Worm (Caenorhabditis elegans) whole organism, young adult: ENCODE results near the gene F35D2.1.
A peak's percentile ranks its signal among the peaks of the same experiment; 100 is the strongest.

ENCODE experiments used
- B0035.1 ChIP-seq: sonication (generic microtip); optimal IDR thresholded peaks from 2 replicates; lab custom pipeline; 2016; ENCODE audit warnings: missing genetic modification characterization, mild to moderate bottlenecking, missing compliant biosample characterization, missing genotype, missing genetic modification reagents
- C06A6.2 ChIP-seq: fragments of 200-800 bp; sonication (Bioruptor generic); conservative IDR thresholded peaks from 2 replicates; pipeline ENCODE4 v1.3.6; 2022; ENCODE audit warnings: missing genetic modification characterization, missing compliant biosample characterization
- F22D6.2 ChIP-seq: sonication (generic microtip); optimal IDR thresholded peaks from 2 replicates; lab custom pipeline; 2016; ENCODE audit warnings: mild to moderate bottlenecking, missing genetic modification characterization, missing compliant biosample characterization
- F39B2.1 ChIP-seq: fragments of 200-800 bp; sonication (Bioruptor generic); IDR thresholded peaks from 2 replicates; pipeline ENCODE4 v1.3.6; 2022; ENCODE audit warnings: missing genetic modification reagents, missing genetic modification characterization, missing compliant biosample characterization
- F52B5.7 ChIP-seq: sonication (generic microtip); optimal IDR thresholded peaks from 2 replicates; lab custom pipeline; 2016; ENCODE audit warnings: mild to moderate bottlenecking, missing genetic modification characterization, missing compliant biosample characterization
- F55B11.4 ChIP-seq: sonication (generic microtip); optimal IDR thresholded peaks from 2 replicates; lab custom pipeline; 2016; ENCODE audit warnings: missing compliant biosample characterization, missing genetic modification characterization, borderline replicate concordance; ENCODE audit not compliant: insufficient read depth
- F57C9.4 ChIP-seq: sonication (generic microtip); optimal IDR thresholded peaks from 2 replicates; lab custom pipeline; 2017; ENCODE audit warnings: mild to moderate bottlenecking, missing genetic modification characterization, missing compliant biosample characterization
- K12H6.12 ChIP-seq: fragments of 200-800 bp; sonication (Bioruptor generic); optimal IDR thresholded peaks from 2 replicates; lab custom pipeline; 2018; ENCODE audit warnings: mild to moderate bottlenecking, missing genetic modification characterization, missing compliant biosample characterization
- Y53G8AR.9 ChIP-seq: fragments of 200-800 bp; sonication (Bioruptor generic); conservative IDR thresholded peaks from 2 replicates; pipeline ENCODE4 v1.3.6; 2022; ENCODE audit warnings: missing genetic modification reagents, missing genetic modification characterization, missing compliant biosample characterization
- Y56A3A.18 ChIP-seq: fragments of 200-800 bp; sonication (Bioruptor generic); IDR thresholded peaks from 2 replicates; pipeline ENCODE4 v1.3.6; 2022; ENCODE audit warnings: missing genetic modification reagents, missing genetic modification characterization, missing compliant biosample characterization
- ZK185.1 ChIP-seq: sonication (generic microtip); optimal IDR thresholded peaks from 2 replicates; lab custom pipeline; 2016; ENCODE audit warnings: mild to moderate bottlenecking, missing genetic modification characterization, missing compliant biosample characterization; ENCODE audit not compliant: poor library complexity, severe bottlenecking
- ama-1 ChIP-seq, 3 experiments: fragments of 150-350 bp in 1 of 3; sonication (generic microtip) in 2 of 3; optimal IDR thresholded peaks; 2 replicates each; lab custom pipeline; 2014 to 2018; ENCODE audit warnings: missing biosample characterization in 2 of 3, missing genetic modification characterization in 2 of 3, missing genetic modification reagents in 2 of 3
- atf-7 ChIP-seq: sonication (generic microtip); optimal IDR thresholded peaks from 2 replicates; lab custom pipeline; 2017; ENCODE audit warnings: mild to moderate bottlenecking, missing genetic modification characterization, missing compliant biosample characterization
- athp-1 ChIP-seq: sonication (generic microtip); optimal IDR thresholded peaks from 2 replicates; lab custom pipeline; 2017; ENCODE audit warnings: mild to moderate bottlenecking, missing genetic modification characterization, missing compliant biosample characterization
- bed-1 ChIP-seq: fragments of 200-800 bp; sonication (Bioruptor generic); IDR thresholded peaks from 2 replicates; pipeline ENCODE4 v1.3.6; 2022; ENCODE audit warnings: missing genetic modification reagents, missing genetic modification characterization, missing compliant biosample characterization
- ccch-3 ChIP-seq: fragments of 200-800 bp; sonication (Bioruptor generic); optimal IDR thresholded peaks from 2 replicates; lab custom pipeline; 2018; ENCODE audit warnings: mild to moderate bottlenecking, missing genetic modification characterization, missing compliant biosample characterization
- dox-1 ChIP-seq: fragments of 200-800 bp; sonication (Bioruptor generic); IDR thresholded peaks from 2 replicates; pipeline ENCODE4 v1.3.6; 2022; ENCODE audit warnings: missing genetic modification reagents, missing genetic modification characterization, missing compliant biosample characterization
- egl-44 ChIP-seq: fragments of 200-800 bp; sonication (Bioruptor generic); IDR thresholded peaks from 2 replicates; pipeline ENCODE4 v1.3.6; 2022; ENCODE audit warnings: missing genetic modification reagents, missing genetic modification characterization, missing compliant biosample characterization
- egrh-3 ChIP-seq: fragments of 200-800 bp; sonication (Bioruptor generic); IDR thresholded peaks from 2 replicates; pipeline ENCODE4 v1.3.6; 2022; ENCODE audit warnings: missing genetic modification reagents, missing genetic modification characterization, missing compliant biosample characterization
- ekl-4 ChIP-seq: fragments of 200-800 bp; sonication (Bioruptor generic); IDR thresholded peaks from 2 replicates; pipeline ENCODE4 v1.3.6; 2022; ENCODE audit warnings: missing genetic modification reagents, missing genetic modification characterization, missing compliant biosample characterization
- him-1 ChIP-seq: sonication (generic microtip); optimal IDR thresholded peaks from 2 replicates; lab custom pipeline; 2016; ENCODE audit warnings: missing genotype, missing genetic modification reagents, missing genetic modification characterization, missing compliant biosample characterization
- lin-26 ChIP-seq: fragments of 200-800 bp; sonication (Bioruptor generic); IDR thresholded peaks from 2 replicates; pipeline ENCODE4 v1.3.6; 2022; ENCODE audit warnings: missing genetic modification reagents, missing genetic modification characterization, missing compliant biosample characterization
- lin-35 ChIP-seq, 3 experiments: fragments of 150-350 bp in 2 of 3; sonication (generic microtip) in 1 of 3; optimal IDR thresholded peaks; 2 replicates each; lab custom pipeline; 2014 to 2018; ENCODE audit warnings: missing biosample characterization in 3 of 3, missing genetic modification characterization in 3 of 3, missing genetic modification reagents in 3 of 3
- lsl-1 ChIP-seq: fragments of 200-800 bp; sonication (Bioruptor generic); optimal IDR thresholded peaks from 2 replicates; lab custom pipeline; 2018; ENCODE audit warnings: mild to moderate bottlenecking, missing genetic modification characterization, moderate library complexity, missing compliant biosample characterization
- lsy-27 ChIP-seq: sonication (generic microtip); optimal IDR thresholded peaks from 2 replicates; lab custom pipeline; 2017; ENCODE audit warnings: missing genetic modification characterization, mild to moderate bottlenecking, missing compliant biosample characterization, antibody characterized with exemption, missing genotype, borderline replicate concordance; ENCODE audit not compliant: insufficient read depth
- madf-6 ChIP-seq: fragments of 200-800 bp; sonication (Bioruptor generic); IDR thresholded peaks from 2 replicates; pipeline ENCODE4 v1.3.6; 2022; ENCODE audit warnings: missing genetic modification reagents, missing genetic modification characterization, missing compliant biosample characterization
- madf-8 ChIP-seq: fragments of 200-800 bp; sonication (Bioruptor generic); conservative IDR thresholded peaks from 2 replicates; pipeline ENCODE4 v1.3.6; 2022; ENCODE audit warnings: missing genetic modification reagents, missing genetic modification characterization, missing compliant biosample characterization
- mcd-1 ChIP-seq: fragments of 200-800 bp; sonication (Bioruptor generic); IDR thresholded peaks from 2 replicates; pipeline ENCODE4 v1.3.6; 2022; ENCODE audit warnings: missing genetic modification reagents, missing genetic modification characterization, missing compliant biosample characterization
- mel-28 ChIP-seq: sonication (generic microtip); optimal IDR thresholded peaks from 2 replicates; lab custom pipeline; 2016; ENCODE audit warnings: borderline replicate concordance, mild to moderate bottlenecking, missing genetic modification characterization, missing compliant biosample characterization
- mes-4 ChIP-seq: sonication (generic microtip); optimal IDR thresholded peaks from 2 replicates; lab custom pipeline; 2016; ENCODE audit warnings: missing genotype, missing genetic modification characterization, missing compliant biosample characterization
- nfya-1 ChIP-seq: sonication (generic microtip); optimal IDR thresholded peaks from 2 replicates; lab custom pipeline; 2017; ENCODE audit warnings: antibody characterized with exemption, missing compliant biosample characterization, missing genetic modification characterization, borderline replicate concordance; ENCODE audit not compliant: insufficient read depth
- nhr-120 ChIP-seq: fragments of 200-800 bp; sonication (Bioruptor generic); IDR thresholded peaks from 2 replicates; pipeline ENCODE4 v1.3.6; 2022; ENCODE audit warnings: missing genetic modification characterization, missing compliant biosample characterization
- pbrm-1 ChIP-seq: fragments of 200-800 bp; sonication (Bioruptor generic); IDR thresholded peaks from 2 replicates; pipeline ENCODE4 v1.3.6; 2022; ENCODE audit warnings: missing genetic modification reagents, missing genetic modification characterization, missing compliant biosample characterization
- rec-8 ChIP-seq, 2 experiments: sonication (generic microtip); optimal IDR thresholded peaks; 2 replicates each; lab custom pipeline; 2016; ENCODE audit warnings: mild to moderate bottlenecking in 2 of 2, missing genetic modification characterization in 2 of 2, missing genetic modification reagents in 2 of 2, missing genotype in 2 of 2, missing biosample characterization in 1 of 2, missing compliant biosample characterization in 1 of 2, moderate library complexity in 1 of 2
- snpc-1.1 ChIP-seq: sonication (generic microtip); optimal IDR thresholded peaks from 2 replicates; lab custom pipeline; 2017; ENCODE audit warnings: missing genetic modification characterization, mild to moderate bottlenecking, missing compliant biosample characterization, antibody characterized with exemption, moderate library complexity, missing genotype, missing genetic modification reagents; ENCODE audit not compliant: insufficient read depth
- snpc-4 ChIP-seq, 5 experiments: fragments of 150-350 bp in 1 of 5; sonication (generic microtip) in 4 of 5; optimal IDR thresholded peaks; 2 replicates each; lab custom pipeline; 2014 to 2018; ENCODE audit warnings: missing genetic modification characterization in 5 of 5, missing biosample characterization in 3 of 5, antibody characterized with exemption in 2 of 5, mild to moderate bottlenecking in 2 of 5, missing compliant biosample characterization in 2 of 5, missing genotype in 2 of 5, moderate library complexity in 2 of 5, missing genetic modification reagents in 1 of 5
- tbp1 ChIP-seq: fragments of 200-800 bp; sonication (Bioruptor generic); optimal IDR thresholded peaks from 2 replicates; lab custom pipeline; 2018; ENCODE audit warnings: mild to moderate bottlenecking, missing genetic modification characterization, missing compliant biosample characterization
- ztf-18 ChIP-seq: sonication (generic microtip); optimal IDR thresholded peaks from 2 replicates; lab custom pipeline; 2016; ENCODE audit warnings: missing genotype, mild to moderate bottlenecking, missing genetic modification characterization, missing compliant biosample characterization
- ztf-25 ChIP-seq: fragments of 200-800 bp; sonication (Bioruptor generic); IDR thresholded peaks from 2 replicates; pipeline ENCODE4 v1.3.6; 2022; ENCODE audit warnings: missing genetic modification reagents, missing genetic modification characterization, missing compliant biosample characterization
- ztf-3 ChIP-seq: fragments of 200-800 bp; sonication (Bioruptor generic); optimal IDR thresholded peaks from 2 replicates; lab custom pipeline; 2018; ENCODE audit warnings: mild to moderate bottlenecking, missing genetic modification characterization, missing compliant biosample characterization

The F35D2.1 gene

ce11 chrII:7529078-7529683 is 46.5 kb upstream of the F35D2.1 start, which contains the start of gene ZK1290.5 (continued):
- no peak for TF ChIP-seq lin-26 (GFP tag; lab: Robert Waterston, UW)

- TF ChIP-seq athp-1: no peak
- peak; percentile 43; the same call in 1 of the 2 replicates for TF ChIP-seq pbrm-1
- no peak for TF ChIP-seq him-1
- peak; percentile 4 for TF ChIP-seq atf-7 (tag; lab: Kevin White, UChicago)
- peak; percentile 59; the same call in 1 of the 2 replicates for TF ChIP-seq C06A6.2 (GFP tag; lab: Robert Waterston, UW)
- no peak for TF ChIP-seq egrh-3 (GFP tag; lab: Robert Waterston, UW)
- TF ChIP-seq nfya-1 (tag; lab: Kevin White, UChicago): no peak
- TF ChIP-seq snpc-4 (GFP tag; optimal IDR thresholded peaks at IDR 0.05; lab: Kevin White, UChicago): no peak
- TF ChIP-seq snpc-4 (tag; optimal IDR thresholded peaks at IDR 0.05; lab: Kevin White, UChicago): no peak
- TF ChIP-seq Y53G8AR.9 (GFP tag; lab: Robert Waterston, UW): peak; percentile 56
- no peak for TF ChIP-seq lsl-1 (GFP tag; lab: Kevin White, UChicago)
- no peak for TF ChIP-seq ama-1 (optimal IDR thresholded peaks at IDR 0.05; lab: Kevin White, UChicago)
- no peak for TF ChIP-seq ama-1 (GFP tag; optimal IDR thresholded peaks at IDR 0.05; lab: Kevin White, UChicago)
- no peak for TF ChIP-seq tbp1
- no peak for TF ChIP-seq lsy-27 (tag; lab: Kevin White, UChicago)
- TF ChIP-seq dox-1 (GFP tag; lab: Robert Waterston, UW): 0 out of 2 replicates have a peak, but pooled peaks have one; percentile 13
- TF ChIP-seq ztf-25 (GFP tag; lab: Robert Waterston, UW): no peak
- no peak for TF ChIP-seq bed-1
- no peak for TF ChIP-seq F57C9.4 (tag; lab: Kevin White, UChicago)
- 0 out of 2 replicates have a peak, but pooled peaks have one; percentile 64 for TF ChIP-seq Y56A3A.18 (GFP tag; lab: Robert Waterston, UW)
- no peak for TF ChIP-seq ekl-4 (GFP tag; lab: Robert Waterston, UW)
- TF ChIP-seq ZK185.1 (tag; lab: Kevin White, UChicago): no peak
- TF ChIP-seq nhr-120 (GFP tag; lab: Robert Waterston, UW): no peak
- no peak for TF ChIP-seq F22D6.2 (tag; lab: Kevin White, UChicago)
- TF ChIP-seq madf-6 (GFP tag; lab: Robert Waterston, UW): no peak
- TF ChIP-seq mel-28 (tag; lab: Kevin White, UChicago): no peak
- peak; percentile 44 for TF ChIP-seq mcd-1
- TF ChIP-seq snpc-1.1 (tag; lab: Kevin White, UChicago): no peak
- no peak for TF ChIP-seq K12H6.12
- TF ChIP-seq mes-4 (tag; lab: Kevin White, UChicago): no peak
Measured at ce11 chrII:7530944-7531343, 44.8 kb upstream of the F35D2.1 start, which contains the start of gene wrt-1. TSS of gene wrt-1 (plus strand) at chrII:7530996.

- TF ChIP-seq rec-8 (tag; optimal IDR thresholded peaks at IDR 0.05; lab: Kevin White, UChicago) (no peak), B0035.1 (tag; lab: Kevin White, UChicago) (no peak), lin-35 (GFP tag; optimal IDR thresholded peaks at IDR 0.05; lab: Kevin White, UChicago) (no peak), F52B5.7 (tag; lab: Kevin White, UChicago) (no peak), ama-1 (optimal IDR thresholded peaks at IDR 0.05; lab: Kevin White, UChicago) (no peak), ama-1 (GFP tag; optimal IDR thresholded peaks at IDR 0.05; lab: Kevin White, UChicago) (no peak), ztf-3 (no peak), F39B2.1 (no peak), ztf-18 (tag; lab: Kevin White, UChicago) (no peak), F55B11.4 (no peak), K12H6.12 (no peak), ccch-3 (no peak), egl-44 (no peak), atf-7 (tag; lab: Kevin White, UChicago) (no peak), madf-8 (GFP tag; lab: Robert Waterston, UW) (no peak)
Measured at ce11 chrII:7531478-7531877, 44.2 kb upstream of the F35D2.1 start.
